Fruit fly (Drosophila melanogaster) whole organism, embryonic: Measurements from ENCODE around the gene RpL34b.
A peak's percentile ranks its signal among the peaks of the same experiment; 100 is the strongest.

Experiments used
- Atf6 ChIP-seq: fragments of 200-800 bp; sonication (Bioruptor generic); IDR thresholded peaks from 2 replicates; pipeline ENCODE4 v1.3.6; 2022; ENCODE audit warnings: missing biosample characterization, missing genetic modification characterization
- B-H2 ChIP-seq: fragments of 200-800 bp; sonication (Bioruptor generic); optimal IDR thresholded peaks from 2 replicates; lab custom pipeline; 2018; ENCODE audit warnings: missing biosample characterization, mild to moderate bottlenecking, missing genetic modification characterization
- CG10147 ChIP-seq: fragments of 200-800 bp; sonication (Bioruptor generic); optimal IDR thresholded peaks from 2 replicates; lab custom pipeline; 2019; ENCODE audit warnings: missing biosample characterization, mild to moderate bottlenecking, missing genetic modification characterization, moderate library complexity
- CG1024 ChIP-seq: fragments of 200-800 bp; sonication (Bioruptor generic); IDR thresholded peaks from 2 replicates; pipeline ENCODE4 v1.3.6; 2022; ENCODE audit warnings: missing biosample characterization, missing genetic modification characterization
- CG11696 ChIP-seq: fragments of 200-800 bp; sonication (Bioruptor generic); IDR thresholded peaks from 2 replicates; pipeline ENCODE4 v1.3.6; 2022; ENCODE audit warnings: missing biosample characterization, missing genetic modification characterization
- CG12219 ChIP-seq: fragments of 200-800 bp; sonication (Bioruptor generic); optimal IDR thresholded peaks from 3 replicates; lab custom pipeline; 2018; ENCODE audit warnings: missing biosample characterization, mild to moderate bottlenecking, missing genetic modification characterization
- CG14860 ChIP-seq: fragments of 200-800 bp; sonication (Bioruptor generic); IDR thresholded peaks from 3 replicates; pipeline ENCODE4 v1.3.6; 2022; ENCODE audit warnings: missing biosample characterization, missing genetic modification characterization; ENCODE audit not compliant: partially characterized antibody
- CG1529 ChIP-seq: fragments of 200-800 bp; sonication (Bioruptor generic); optimal IDR thresholded peaks from 3 replicates; lab custom pipeline; 2018; ENCODE audit warnings: missing biosample characterization, missing genetic modification characterization
- CG15601 ChIP-seq: fragments of 200-800 bp; sonication (Bioruptor generic); optimal IDR thresholded peaks from 3 replicates; lab custom pipeline; 2019; ENCODE audit warnings: missing biosample characterization, mild to moderate bottlenecking, missing genetic modification characterization, moderate library complexity
- CG15696 ChIP-seq: fragments of 200-800 bp; sonication (Bioruptor generic); optimal IDR thresholded peaks from 2 replicates; lab custom pipeline; 2019; ENCODE audit warnings: missing biosample characterization, mild to moderate bottlenecking, missing genetic modification characterization, moderate library complexity
- CG16815 ChIP-seq: fragments of 200-800 bp; sonication (Bioruptor generic); optimal IDR thresholded peaks from 3 replicates; lab custom pipeline; 2017; ENCODE audit warnings: missing biosample characterization, mild to moderate bottlenecking, missing genetic modification characterization
- CG18011 ChIP-seq: fragments of 200-800 bp; sonication (Bioruptor generic); optimal IDR thresholded peaks from 2 replicates; lab custom pipeline; 2017; ENCODE audit warnings: missing biosample characterization, missing genetic modification characterization, mild to moderate bottlenecking, moderate library complexity, missing genotype
- CG2120 ChIP-seq: fragments of 200-800 bp; sonication (Bioruptor generic); optimal IDR thresholded peaks from 3 replicates; lab custom pipeline; 2016; ENCODE audit warnings: missing biosample characterization, missing genetic modification characterization
- CG2889 ChIP-seq: fragments of 200-800 bp; sonication (Bioruptor generic); IDR thresholded peaks from 3 replicates; pipeline ENCODE4 v1.3.6; 2022; ENCODE audit warnings: missing biosample characterization, missing genetic modification characterization
- CG30020 ChIP-seq: fragments of 200-800 bp; optimal IDR thresholded peaks from 2 replicates; lab custom pipeline; 2019; ENCODE audit warnings: missing biosample characterization, mild to moderate bottlenecking, missing genetic modification characterization, moderate library complexity
- CG31224 ChIP-seq: fragments of 200-800 bp; sonication (Bioruptor generic); IDR thresholded peaks from 2 replicates; pipeline ENCODE4 v1.3.6; 2022; ENCODE audit warnings: missing biosample characterization, missing genetic modification characterization
- CG33557 ChIP-seq: fragments of 200-800 bp; sonication (Bioruptor generic); optimal IDR thresholded peaks from 2 replicates; lab custom pipeline; 2019; ENCODE audit warnings: missing biosample characterization, mild to moderate bottlenecking, missing genetic modification characterization, moderate library complexity
- CG3407 ChIP-seq: fragments of 200-800 bp; sonication (Bioruptor generic); optimal IDR thresholded peaks from 2 replicates; lab custom pipeline; 2018; ENCODE audit warnings: missing biosample characterization, mild to moderate bottlenecking, missing genetic modification characterization
- CG34376 ChIP-seq: fragments of 200-800 bp; sonication (Bioruptor generic); optimal IDR thresholded peaks from 2 replicates; lab custom pipeline; 2018; ENCODE audit warnings: missing biosample characterization, mild to moderate bottlenecking, missing genetic modification characterization
- CG4282 ChIP-seq: fragments of 200-800 bp; sonication (Bioruptor generic); optimal IDR thresholded peaks from 2 replicates; lab custom pipeline; 2016; ENCODE audit warnings: missing biosample characterization, missing genetic modification characterization
- CG7271 ChIP-seq: fragments of 200-800 bp; sonication (Bioruptor generic); optimal IDR thresholded peaks from 2 replicates; lab custom pipeline; 2018; ENCODE audit warnings: missing biosample characterization, mild to moderate bottlenecking, missing genetic modification characterization, moderate library complexity
- CG7987 ChIP-seq: fragments of 200-800 bp; sonication (Bioruptor generic); optimal IDR thresholded peaks from 2 replicates; lab custom pipeline; 2018; ENCODE audit warnings: missing biosample characterization, mild to moderate bottlenecking, missing genetic modification characterization, moderate library complexity
- CG8944 ChIP-seq: fragments of 200-800 bp; sonication (Bioruptor generic); optimal IDR thresholded peaks from 3 replicates; lab custom pipeline; 2016; ENCODE audit warnings: missing biosample characterization, missing genetic modification characterization
- CTCF ChIP-seq: fragments of 200-800 bp; sonication (Bioruptor generic); optimal IDR thresholded peaks from 2 replicates; lab custom pipeline; 2017; ENCODE audit warnings: missing biosample characterization, mild to moderate bottlenecking, missing genetic modification characterization, moderate library complexity
- Dbx ChIP-seq: fragments of 200-800 bp; sonication (Bioruptor generic); IDR thresholded peaks from 3 replicates; pipeline ENCODE4 v1.3.6; 2022; ENCODE audit warnings: missing biosample characterization, missing genetic modification characterization
- Dfd ChIP-seq, 2 experiments: fragments of >200 bp; optimal IDR thresholded peaks; 2 replicates each; lab custom pipeline; 2017; ENCODE audit warnings: missing biosample characterization in 2 of 2, missing genetic modification characterization in 2 of 2
- Dip3 ChIP-seq: fragments of 200-800 bp; sonication (Bioruptor generic); optimal IDR thresholded peaks from 3 replicates; lab custom pipeline; 2016; ENCODE audit warnings: missing biosample characterization, missing genetic modification characterization
- Doc2 ChIP-seq: fragments of 200-800 bp; sonication (Bioruptor generic); IDR thresholded peaks from 2 replicates; pipeline ENCODE4 v1.3.6; 2022; ENCODE audit warnings: missing biosample characterization, missing genetic modification characterization
- Doc3 ChIP-seq: fragments of 200-800 bp; sonication (Bioruptor generic); IDR thresholded peaks from 3 replicates; pipeline ENCODE4 v1.3.6; 2022; ENCODE audit warnings: missing biosample characterization, missing genetic modification characterization; ENCODE audit not compliant: partially characterized antibody
- Dp ChIP-seq: fragments of 200-800 bp; sonication (Bioruptor generic); optimal IDR thresholded peaks from 2 replicates; lab custom pipeline; 2018; ENCODE audit warnings: missing biosample characterization, mild to moderate bottlenecking, missing genetic modification characterization, moderate library complexity
- Fer1 ChIP-seq: fragments of 200-800 bp; sonication (Bioruptor generic); optimal IDR thresholded peaks from 2 replicates; lab custom pipeline; 2017; ENCODE audit warnings: missing biosample characterization, mild to moderate bottlenecking, missing genetic modification characterization
- Hey ChIP-seq: fragments of 200-800 bp; sonication (Bioruptor generic); optimal IDR thresholded peaks from 3 replicates; lab custom pipeline; 2018; ENCODE audit warnings: missing biosample characterization, mild to moderate bottlenecking, missing genetic modification characterization
- Hmr ChIP-seq: fragments of 200-800 bp; sonication (Bioruptor generic); optimal IDR thresholded peaks from 3 replicates; lab custom pipeline; 2017; ENCODE audit warnings: mild to moderate bottlenecking, missing biosample characterization, missing genetic modification reagents, missing genetic modification characterization
- Mes4 ChIP-seq: fragments of 200-800 bp; sonication (Bioruptor generic); optimal IDR thresholded peaks from 2 replicates; lab custom pipeline; 2016; ENCODE audit warnings: missing biosample characterization, missing genetic modification characterization
- Neu2 ChIP-seq: fragments of 200-800 bp; sonication (Bioruptor generic); optimal IDR thresholded peaks from 3 replicates; lab custom pipeline; 2016; ENCODE audit warnings: missing biosample characterization, missing genetic modification characterization, borderline replicate concordance
- Nf-YC ChIP-seq: fragments of 200-800 bp; optimal IDR thresholded peaks from 3 replicates; lab custom pipeline; 2019; ENCODE audit warnings: missing biosample characterization, mild to moderate bottlenecking, missing genetic modification characterization, moderate library complexity
- Opbp ChIP-seq: fragments of 200-800 bp; sonication (Bioruptor generic); IDR thresholded peaks from 3 replicates; pipeline ENCODE4 v1.3.6; 2022; ENCODE audit warnings: missing biosample characterization, missing genetic modification characterization; ENCODE audit not compliant: partially characterized antibody
- Pdp1 ChIP-seq, 2 experiments: fragments of 200-800 bp; sonication (Bioruptor generic); optimal IDR thresholded peaks; 3 replicates each; lab custom pipeline; 2016; ENCODE audit warnings: missing biosample characterization in 2 of 2, missing genetic modification characterization in 2 of 2, mild to moderate bottlenecking in 1 of 2, moderate library complexity in 1 of 2
- Poxn ChIP-seq: fragments of 200-800 bp; sonication (Bioruptor generic); IDR thresholded peaks from 2 replicates; pipeline ENCODE4 v1.3.6; 2022; ENCODE audit warnings: missing biosample characterization, missing genetic modification characterization
- Sin3A ChIP-seq: fragments of >200 bp; optimal IDR thresholded peaks from 2 replicates; lab custom pipeline; 2018
- cas ChIP-seq: fragments of 200-800 bp; sonication (Bioruptor generic); IDR thresholded peaks from 2 replicates; pipeline ENCODE4 v1.3.6; 2022; ENCODE audit warnings: missing biosample characterization, missing genetic modification characterization
- cg ChIP-seq: fragments of 200-800 bp; sonication (Bioruptor generic); optimal IDR thresholded peaks from 3 replicates; lab custom pipeline; 2019; ENCODE audit warnings: missing biosample characterization, mild to moderate bottlenecking, missing genetic modification characterization, moderate library complexity
- chn ChIP-seq: fragments of 200-800 bp; sonication (Bioruptor generic); optimal IDR thresholded peaks from 2 replicates; lab custom pipeline; 2016; ENCODE audit warnings: missing biosample characterization, missing genetic modification characterization
- crol ChIP-seq: fragments of 200-800 bp; sonication (Bioruptor generic); IDR thresholded peaks from 2 replicates; pipeline ENCODE4 v1.3.6; 2022; ENCODE audit warnings: missing biosample characterization, missing genetic modification characterization
- disco-r ChIP-seq: fragments of 200-800 bp; sonication (Bioruptor generic); optimal IDR thresholded peaks from 2 replicates; lab custom pipeline; 2016; ENCODE audit warnings: missing biosample characterization, missing genetic modification characterization
- fu2 ChIP-seq: fragments of 200-800 bp; sonication (Bioruptor generic); optimal IDR thresholded peaks from 2 replicates; lab custom pipeline; 2016; ENCODE audit warnings: missing biosample characterization, missing genetic modification characterization
- ham ChIP-seq: fragments of 200-800 bp; sonication (Bioruptor generic); IDR thresholded peaks from 2 replicates; pipeline ENCODE4 v1.3.6; 2022; ENCODE audit warnings: missing biosample characterization, missing genetic modification characterization
- ken ChIP-seq: fragments of 200-800 bp; sonication (Bioruptor generic); IDR thresholded peaks from 3 replicates; pipeline ENCODE4 v1.3.6; 2022; ENCODE audit warnings: missing biosample characterization, missing genetic modification characterization
- lmd ChIP-seq: fragments of 200-800 bp; sonication (Bioruptor generic); IDR thresholded peaks from 2 replicates; pipeline ENCODE4 v1.3.6; 2022; ENCODE audit warnings: missing biosample characterization, missing genetic modification characterization
- nmo ChIP-seq: fragments of 200-800 bp; sonication (Bioruptor generic); optimal IDR thresholded peaks from 2 replicates; lab custom pipeline; 2018; ENCODE audit warnings: missing biosample characterization, mild to moderate bottlenecking, missing genetic modification characterization, moderate library complexity
- sisA ChIP-seq: fragments of 200-800 bp; sonication (Bioruptor generic); IDR thresholded peaks from 2 replicates; pipeline ENCODE4 v1.3.6; 2022; ENCODE audit warnings: missing biosample characterization, missing genetic modification characterization
- toy ChIP-seq: fragments of 200-800 bp; sonication (Bioruptor generic); IDR thresholded peaks from 2 replicates; pipeline ENCODE4 v1.3.6; 2022; ENCODE audit warnings: missing biosample characterization, missing genetic modification characterization

The RpL34b gene

dm6 chr3R:9370413-9370812 is 30.6 kb downstream of the RpL34b start (continued):
- TF ChIP-seq CG2889 (GFP tag; lab: Robert Waterston, UW) (no peak; the same call in 2 of the 3 replicates), CG8944 (GFP tag; lab: Kevin White, UChicago) (no peak), Dfd (GFP tag; optimal IDR thresholded peaks at IDR 0.05; lab: Kevin White, UChicago) (no peak), CG10147 (GFP tag; lab: Kevin White, UChicago) (peak; percentile 34), disco-r (GFP tag; lab: Kevin White, UChicago) (no peak), CG30020 (no peak), CG15696 (tag; lab: Kevin White, UChicago) (no peak), CG1024 (GFP tag; lab: Robert Waterston, UW) (no peak), CG2120 (peak; percentile 77), lmd (peak; percentile 70; the same call in 1 of the 2 replicates), Doc3 (GFP tag; lab: Robert Waterston, UW) (no peak), Dp (GFP tag; lab: Kevin White, UChicago) (no peak), Nf-YC (tag; lab: Kevin White, UChicago) (peak; percentile 57), chn (GFP tag; lab: Kevin White, UChicago) (peak; percentile 7), toy (no peak), CG7987 (GFP tag; lab: Kevin White, UChicago) (no peak), nmo (GFP tag; lab: Kevin White, UChicago) (no peak), ken (no peak), Opbp (GFP tag; lab: Robert Waterston, UW) (no peak), CG1529 (no peak), CG12219 (peak; percentile 50), CG7271 (no peak), CG11696 (GFP tag; lab: Robert Waterston, UW) (peak; percentile 29; the same call in 1 of the 2 replicates), Doc2 (GFP tag; lab: Robert Waterston, UW) (no peak), CG34376 (GFP tag; lab: Kevin White, UChicago) (no peak), crol (no peak), cg (no peak), Atf6 (GFP tag; lab: Robert Waterston, UW) (peak; percentile 82), Fer1 (peak; percentile 72), CG16815 (GFP tag; lab: Kevin White, UChicago) (no peak), Pdp1 (GFP tag; optimal IDR thresholded peaks at IDR 0.05; lab: Kevin White, UChicago) (peak; percentile 28 to 49), CG18011 (peak; percentile 27), Dbx (peak; percentile 71; the same call in 2 of the 3 replicates), CG3407 (GFP tag; lab: Kevin White, UChicago) (no peak), CG14860 (no peak), cas (GFP tag; lab: Robert Waterston, UW) (no peak), sisA (GFP tag; lab: Robert Waterston, UW) (peak; percentile 50), ham (GFP tag; lab: Robert Waterston, UW) (no peak), CG4282 (no peak), CG15601 (tag; lab: Kevin White, UChicago) (no peak), Hmr (GFP tag; lab: Kevin White, UChicago) (peak; percentile 65), Mes4 (GFP tag; lab: Kevin White, UChicago) (no peak), Poxn (no peak), B-H2 (no peak), Hey (tag; lab: Kevin White, UChicago) (no peak), Dip3 (GFP tag; lab: Kevin White, UChicago) (peak; percentile 52), CG33557 (GFP tag; lab: Kevin White, UChicago) (no peak), fu2 (GFP tag; lab: Kevin White, UChicago) (peak; percentile 19), Neu2 (GFP tag; lab: Kevin White, UChicago) (no peak), CTCF (GFP tag; lab: Kevin White, UChicago) (no peak), CG31224 (GFP tag; lab: Robert Waterston, UW) (peak; percentile 43; the same call in 1 of the 2 replicates), Sin3A (no peak)
